Fruit fly (Drosophila melanogaster) whole organism, embryonic: ENCODE measurements around the gene CG43354.

Source experiments
- Ada2b ChIP-seq: fragments of 200-800 bp; sonication (Bioruptor generic); IDR thresholded peaks from 2 replicates; pipeline ENCODE4 v1.3.6; 2022; ENCODE audit warnings: missing biosample characterization, missing genetic modification characterization
- Antp ChIP-seq: fragments of 200-800 bp; sonication (Bioruptor generic); optimal IDR thresholded peaks from 3 replicates; lab custom pipeline; 2016; ENCODE audit warnings: missing biosample characterization, missing genetic modification characterization
- CG10959 ChIP-seq: fragments of 200-800 bp; sonication (Bioruptor generic); IDR thresholded peaks from 2 replicates; pipeline ENCODE4 v1.3.6; 2022; ENCODE audit warnings: missing biosample characterization, missing genetic modification characterization
- CG11723 ChIP-seq: fragments of 200-800 bp; sonication (Bioruptor generic); optimal IDR thresholded peaks from 2 replicates; lab custom pipeline; 2017; ENCODE audit warnings: missing biosample characterization, mild to moderate bottlenecking, missing genetic modification characterization
- CG12659 ChIP-seq: fragments of 200-800 bp; sonication (Bioruptor generic); optimal IDR thresholded peaks from 3 replicates; lab custom pipeline; 2017; ENCODE audit warnings: mild to moderate bottlenecking, missing biosample characterization, missing genetic modification reagents, missing genetic modification characterization
- CG13296 ChIP-seq: fragments of 200-800 bp; sonication (Bioruptor generic); optimal IDR thresholded peaks from 3 replicates; lab custom pipeline; 2018; ENCODE audit warnings: missing biosample characterization, mild to moderate bottlenecking, missing genetic modification characterization
- CG13624 ChIP-seq: fragments of 200-800 bp; sonication (Bioruptor generic); optimal IDR thresholded peaks from 2 replicates; lab custom pipeline; 2016; ENCODE audit warnings: missing biosample characterization, missing genetic modification characterization
- CG13775 ChIP-seq: fragments of 200-800 bp; sonication (Bioruptor generic); optimal IDR thresholded peaks from 3 replicates; lab custom pipeline; 2017; ENCODE audit warnings: missing biosample characterization, mild to moderate bottlenecking, missing genetic modification characterization
- CG15696 ChIP-seq: fragments of 200-800 bp; sonication (Bioruptor generic); optimal IDR thresholded peaks from 2 replicates; lab custom pipeline; 2019; ENCODE audit warnings: missing biosample characterization, mild to moderate bottlenecking, missing genetic modification characterization, moderate library complexity
- CG1603 ChIP-seq: fragments of 200-800 bp; sonication (Bioruptor generic); optimal IDR thresholded peaks from 2 replicates; lab custom pipeline; 2019; ENCODE audit warnings: missing biosample characterization, mild to moderate bottlenecking, missing genetic modification characterization, moderate library complexity
- CG1647 ChIP-seq: fragments of 200-800 bp; sonication (Bioruptor generic); optimal IDR thresholded peaks from 3 replicates; lab custom pipeline; 2016; ENCODE audit warnings: missing biosample characterization, missing genetic modification characterization
- CG17328 ChIP-seq: fragments of 200-800 bp; sonication (Bioruptor generic); IDR thresholded peaks from 2 replicates; pipeline ENCODE4 v1.3.6; 2022; ENCODE audit warnings: missing biosample characterization, missing genetic modification characterization
- CG18599 ChIP-seq: fragments of 200-800 bp; sonication (Bioruptor generic); optimal IDR thresholded peaks from 3 replicates; lab custom pipeline; 2017; ENCODE audit warnings: missing biosample characterization, missing genetic modification characterization, mild to moderate bottlenecking, moderate library complexity, missing genetic modification reagents
- CG30403 ChIP-seq: fragments of 200-800 bp; sonication (Bioruptor generic); optimal IDR thresholded peaks from 3 replicates; lab custom pipeline; 2016; ENCODE audit warnings: missing biosample characterization, missing genetic modification characterization
- CG3995 ChIP-seq: fragments of 200-800 bp; sonication (Bioruptor generic); optimal IDR thresholded peaks from 3 replicates; lab custom pipeline; 2016; ENCODE audit warnings: missing biosample characterization, missing genetic modification characterization
- CG4328 ChIP-seq: fragments of 200-800 bp; sonication (Bioruptor generic); optimal IDR thresholded peaks from 3 replicates; lab custom pipeline; 2017; ENCODE audit warnings: missing biosample characterization, missing genetic modification reagents, missing genetic modification characterization
- CG4360 ChIP-seq: fragments of 200-800 bp; sonication (Bioruptor generic); IDR thresholded peaks from 2 replicates; pipeline ENCODE4 v1.3.6; 2022; ENCODE audit warnings: missing biosample characterization, missing genetic modification characterization
- CG4854 ChIP-seq: fragments of 200-800 bp; sonication (Bioruptor generic); optimal IDR thresholded peaks from 2 replicates; lab custom pipeline; 2016; ENCODE audit warnings: missing biosample characterization, missing genetic modification characterization, inconsistent platforms
- CG6813 ChIP-seq: fragments of 200-800 bp; sonication (Bioruptor generic); optimal IDR thresholded peaks from 2 replicates; lab custom pipeline; 2017; ENCODE audit warnings: missing biosample characterization, missing genetic modification characterization, mild to moderate bottlenecking, moderate library complexity, missing genetic modification reagents
- CG7556 ChIP-seq: fragments of 200-800 bp; sonication (Bioruptor generic); optimal IDR thresholded peaks from 2 replicates; lab custom pipeline; 2017; ENCODE audit warnings: missing biosample characterization, mild to moderate bottlenecking, missing genetic modification characterization
- CG8765 ChIP-seq: fragments of 200-800 bp; sonication (Bioruptor generic); IDR thresholded peaks from 2 replicates; pipeline ENCODE4 v1.3.6; 2022; ENCODE audit warnings: missing biosample characterization, missing genetic modification characterization
- CG9932 ChIP-seq: fragments of 200-800 bp; sonication (Bioruptor generic); IDR thresholded peaks from 2 replicates; pipeline ENCODE4 v1.3.6; 2022; ENCODE audit warnings: missing biosample characterization, missing genetic modification characterization
- Chrac-16 ChIP-seq: fragments of 200-800 bp; sonication (Bioruptor generic); optimal IDR thresholded peaks from 3 replicates; lab custom pipeline; 2016; ENCODE audit warnings: missing biosample characterization, missing genetic modification characterization
- Dp ChIP-seq: fragments of 200-800 bp; sonication (Bioruptor generic); optimal IDR thresholded peaks from 2 replicates; lab custom pipeline; 2018; ENCODE audit warnings: missing biosample characterization, mild to moderate bottlenecking, missing genetic modification characterization, moderate library complexity
- ERR ChIP-seq: fragments of 200-800 bp; sonication (Bioruptor generic); optimal IDR thresholded peaks from 2 replicates; lab custom pipeline; 2016; ENCODE audit warnings: missing biosample characterization, missing genetic modification characterization
- H15 ChIP-seq: fragments of 200-800 bp; sonication (Bioruptor generic); IDR thresholded peaks from 3 replicates; pipeline ENCODE4 v1.3.6; 2022; ENCODE audit warnings: missing biosample characterization, missing genetic modification characterization
- H2.0 ChIP-seq: fragments of 200-800 bp; sonication (Bioruptor generic); IDR thresholded peaks from 2 replicates; pipeline ENCODE4 v1.3.6; 2022; ENCODE audit warnings: missing biosample characterization, missing genetic modification characterization
- Hand ChIP-seq: fragments of 200-800 bp; sonication (Bioruptor generic); optimal IDR thresholded peaks from 2 replicates; lab custom pipeline; 2017; ENCODE audit warnings: mild to moderate bottlenecking, missing biosample characterization, missing genetic modification reagents, missing genetic modification characterization
- Hmr ChIP-seq: fragments of 200-800 bp; sonication (Bioruptor generic); optimal IDR thresholded peaks from 3 replicates; lab custom pipeline; 2017; ENCODE audit warnings: mild to moderate bottlenecking, missing biosample characterization, missing genetic modification reagents, missing genetic modification characterization
- Hsf ChIP-seq: fragments of 200-800 bp; sonication (Bioruptor generic); optimal IDR thresholded peaks from 3 replicates; lab custom pipeline; 2016; ENCODE audit warnings: missing biosample characterization, missing genetic modification characterization
- Med ChIP-seq: fragments of 200-800 bp; sonication (Bioruptor generic); peaks from one replicate; lab custom pipeline; 2016; ENCODE audit warnings: missing biosample characterization, missing genetic modification characterization, mild to moderate bottlenecking, inconsistent platforms, moderate library complexity
- Myb ChIP-seq: fragments of 200-800 bp; sonication (Bioruptor generic); optimal IDR thresholded peaks from 2 replicates; lab custom pipeline; 2016; ENCODE audit warnings: missing biosample characterization, missing genetic modification characterization
- Nf-YA ChIP-seq: fragments of 200-800 bp; sonication (Bioruptor generic); IDR thresholded peaks from 2 replicates; pipeline ENCODE4 v1.3.6; 2022; ENCODE audit warnings: missing biosample characterization, missing genetic modification characterization
- Oaz ChIP-seq: fragments of 200-800 bp; sonication (Bioruptor generic); IDR thresholded peaks from 2 replicates; pipeline ENCODE4 v1.3.6; 2022; ENCODE audit warnings: missing biosample characterization, missing genetic modification characterization
- Sox102F ChIP-seq: fragments of 200-800 bp; sonication (Bioruptor generic); optimal IDR thresholded peaks from 2 replicates; lab custom pipeline; 2018; ENCODE audit warnings: missing biosample characterization, mild to moderate bottlenecking, missing genetic modification characterization, moderate library complexity
- YL-1 ChIP-seq: fragments of 200-800 bp; sonication (Bioruptor generic); optimal IDR thresholded peaks from 3 replicates; lab custom pipeline; 2017; ENCODE audit warnings: missing biosample characterization, mild to moderate bottlenecking, missing genetic modification characterization
- eyg ChIP-seq: fragments of 200-800 bp; sonication (Bioruptor generic); optimal IDR thresholded peaks from 3 replicates; lab custom pipeline; 2016; ENCODE audit warnings: missing biosample characterization, missing genetic modification characterization
- gem ChIP-seq: fragments of 200-800 bp; sonication (Bioruptor generic); optimal IDR thresholded peaks from 2 replicates; lab custom pipeline; 2019; ENCODE audit warnings: missing biosample characterization, mild to moderate bottlenecking, missing genetic modification characterization, moderate library complexity
- ind ChIP-seq: fragments of 200-800 bp; sonication (Bioruptor generic); optimal IDR thresholded peaks from 3 replicates; lab custom pipeline; 2016; ENCODE audit warnings: missing biosample characterization, missing genetic modification characterization
- lab ChIP-seq: fragments of 200-800 bp; sonication (Bioruptor generic); optimal IDR thresholded peaks from 3 replicates; lab custom pipeline; 2017; ENCODE audit warnings: missing biosample characterization, missing genetic modification characterization, mild to moderate bottlenecking, moderate library complexity, missing genetic modification reagents
- lmd ChIP-seq: fragments of 200-800 bp; sonication (Bioruptor generic); IDR thresholded peaks from 2 replicates; pipeline ENCODE4 v1.3.6; 2022; ENCODE audit warnings: missing biosample characterization, missing genetic modification characterization
- lola ChIP-seq, 3 experiments: fragments of >200 bp in 2 of 3; fragments of 200-800 bp in 1 of 3; sonication (Bioruptor generic) in 1 of 3; optimal IDR thresholded peaks; 2 replicates each; lab custom pipeline; 2017 to 2019; ENCODE audit warnings: missing biosample characterization in 3 of 3, missing genetic modification characterization in 3 of 3, mild to moderate bottlenecking in 1 of 3, moderate library complexity in 1 of 3
- maf-S ChIP-seq: fragments of 200-800 bp; sonication (Bioruptor generic); optimal IDR thresholded peaks from 2 replicates; lab custom pipeline; 2016; ENCODE audit warnings: missing biosample characterization, missing genetic modification characterization
- p53 ChIP-seq: fragments of 200-800 bp; sonication (Bioruptor generic); optimal IDR thresholded peaks from 2 replicates; lab custom pipeline; 2016; ENCODE audit warnings: missing biosample characterization, missing genetic modification characterization
- rib ChIP-seq: fragments of 200-800 bp; sonication (Bioruptor generic); IDR thresholded peaks from 2 replicates; pipeline ENCODE4 v1.3.6; 2022; ENCODE audit warnings: missing biosample characterization, missing genetic modification characterization
- salm ChIP-seq: fragments of 200-800 bp; sonication (Bioruptor generic); optimal IDR thresholded peaks from 2 replicates; lab custom pipeline; 2018; ENCODE audit warnings: missing biosample characterization, mild to moderate bottlenecking, missing genetic modification characterization
- sqz ChIP-seq: fragments of 200-800 bp; sonication (Bioruptor generic); optimal IDR thresholded peaks from 3 replicates; lab custom pipeline; 2018; ENCODE audit warnings: missing biosample characterization, mild to moderate bottlenecking, missing genetic modification characterization
- stwl ChIP-seq: fragments of 200-800 bp; sonication (Bioruptor generic); optimal IDR thresholded peaks from 3 replicates; lab custom pipeline; 2018; ENCODE audit warnings: missing biosample characterization, mild to moderate bottlenecking, missing genetic modification characterization, moderate library complexity
- twi ChIP-seq: fragments of 200-800 bp; optimal IDR thresholded peaks from 2 replicates; lab custom pipeline; 2019; ENCODE audit warnings: missing biosample characterization, mild to moderate bottlenecking, missing genetic modification characterization, moderate library complexity
- usp ChIP-seq: fragments of >200 bp; optimal IDR thresholded peaks from 2 replicates; lab custom pipeline; 2017; ENCODE audit warnings: missing biosample characterization, missing genetic modification characterization
- vnd ChIP-seq: fragments of 200-800 bp; sonication (Bioruptor generic); IDR thresholded peaks from 3 replicates; pipeline ENCODE4 v1.3.6; 2022; ENCODE audit warnings: missing biosample characterization, missing genetic modification characterization; ENCODE audit not compliant: partially characterized antibody
- zfh2 ChIP-seq: fragments of 200-800 bp; sonication (Bioruptor generic); optimal IDR thresholded peaks from 2 replicates; lab custom pipeline; 2016; ENCODE audit warnings: missing biosample characterization, missing genetic modification characterization

Gene CG43354

DNA sequence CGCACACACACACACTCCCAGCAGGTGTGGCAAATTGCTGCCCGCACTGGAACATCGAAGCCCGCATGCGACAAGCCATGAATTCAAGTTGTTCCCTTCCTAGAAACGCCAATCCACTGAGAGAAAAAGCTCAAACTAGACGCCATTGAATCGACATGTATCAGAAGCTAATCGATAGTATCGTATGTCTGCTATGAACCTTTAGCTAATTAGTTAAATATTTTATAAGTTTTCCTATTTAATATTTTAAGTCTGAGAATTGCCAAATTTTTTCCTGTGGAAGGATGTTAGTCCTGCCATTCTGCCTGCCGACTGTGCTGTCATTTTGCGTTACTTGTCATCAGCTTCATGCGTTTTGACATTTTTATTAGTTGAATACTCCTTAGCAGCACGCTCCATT, 41.4 kb downstream of the CG43354 start (continued):
- TF ChIP-seq Med (GFP tag; lab: Kevin White, UChicago) (no peak), gem (tag; lab: Kevin White, UChicago) (peak; percentile 44), lmd (GFP tag; lab: Robert Waterston, UW) (peak; percentile 22; the same call in 1 of the 2 replicates), lab (peak; percentile 54), p53 (GFP tag; lab: Kevin White, UChicago) (no peak), lola (GFP tag; optimal IDR thresholded peaks at IDR 0.05; lab: Kevin White, UChicago) (no peak), sqz (GFP tag; lab: Kevin White, UChicago) (no peak), Hand (GFP tag; lab: Kevin White, UChicago) (peak; percentile 45), Nf-YA (no peak), CG11723 (GFP tag; lab: Kevin White, UChicago) (no peak), Sox102F (GFP tag; lab: Kevin White, UChicago) (peak; percentile 10), CG9932 (GFP tag; lab: Robert Waterston, UW) (0 out of 2 replicates have a peak, but pooled peaks have one; percentile 41), Hsf (GFP tag; lab: Kevin White, UChicago) (no peak), vnd (GFP tag; lab: Robert Waterston, UW) (no peak), usp (GFP tag; lab: Kevin White, UChicago) (no peak), CG7556 (GFP tag; lab: Kevin White, UChicago) (peak; percentile 20), CG4328 (GFP tag; lab: Kevin White, UChicago) (no peak), Chrac-16 (GFP tag; lab: Kevin White, UChicago) (no peak), Myb (GFP tag; lab: Kevin White, UChicago) (no peak), Ada2b (GFP tag; lab: Robert Waterston, UW) (peak; percentile 30; the same call in 1 of the 2 replicates), maf-S (no peak), ERR (no peak), CG4854 (no peak), zfh2 (GFP tag; lab: Kevin White, UChicago) (no peak), CG1603 (no peak), CG4360 (no peak), twi (no peak), CG13624 (GFP tag; lab: Kevin White, UChicago) (no peak), H15 (GFP tag; lab: Robert Waterston, UW) (no peak), CG15696 (tag; lab: Kevin White, UChicago) (no peak), CG17328 (GFP tag; lab: Robert Waterston, UW) (no peak), Antp (no peak), ind (no peak), Dp (no peak), CG13775 (no peak), salm (tag; lab: Kevin White, UChicago) (no peak), CG13296 (peak; percentile 8), stwl (tag; lab: Kevin White, UChicago) (no peak), Hmr (GFP tag; lab: Kevin White, UChicago) (peak; percentile 48), CG12659 (GFP tag; lab: Kevin White, UChicago) (no peak), eyg (GFP tag; lab: Kevin White, UChicago) (no peak), YL-1 (GFP tag; lab: Kevin White, UChicago) (no peak), CG30403 (no peak), H2.0 (GFP tag; lab: Robert Waterston, UW) (no peak), CG8765 (no peak), Oaz (GFP tag; lab: Robert Waterston, UW) (0 out of 2 replicates have a peak, but pooled peaks have one; percentile 34), rib (no peak), CG18599 (GFP tag; lab: Kevin White, UChicago) (peak; percentile 72), CG1647 (no peak), CG3995 (GFP tag; lab: Kevin White, UChicago) (no peak), CG10959 (GFP tag; lab: Robert Waterston, UW) (no peak), CG6813 (peak; percentile 9)
